Fruit fly (Drosophila melanogaster) whole organism, embryonic: ENCODE results near the gene CG2129.
A peak's percentile ranks its signal among the peaks of the same experiment; 100 is the strongest.

ENCODE experiments used
- Bteb2 ChIP-seq: fragments of 200-800 bp; sonication (Bioruptor generic); optimal IDR thresholded peaks from 2 replicates; lab custom pipeline; 2016; ENCODE audit warnings: missing biosample characterization, missing genetic modification characterization
- CG10274 ChIP-seq: fragments of 200-800 bp; sonication (Bioruptor generic); optimal IDR thresholded peaks from 3 replicates; lab custom pipeline; 2017; ENCODE audit warnings: missing biosample characterization, mild to moderate bottlenecking, missing genetic modification characterization
- CG11085 ChIP-seq: fragments of 200-800 bp; sonication (Bioruptor generic); IDR thresholded peaks from 2 replicates; pipeline ENCODE4 v1.3.6; 2022; ENCODE audit warnings: missing biosample characterization, missing genetic modification characterization
- CG11093 ChIP-seq: fragments of 200-800 bp; sonication (Bioruptor generic); IDR thresholded peaks from 3 replicates; pipeline ENCODE4 v1.3.6; 2022; ENCODE audit warnings: missing biosample characterization, missing genetic modification characterization
- CG12071 ChIP-seq: fragments of 200-800 bp; sonication (Bioruptor generic); optimal IDR thresholded peaks from 3 replicates; lab custom pipeline; 2018; ENCODE audit warnings: missing biosample characterization, mild to moderate bottlenecking, missing genetic modification characterization
- CG12391 ChIP-seq: fragments of 200-800 bp; sonication (Bioruptor generic); optimal IDR thresholded peaks from 3 replicates; lab custom pipeline; 2018; ENCODE audit warnings: missing biosample characterization, mild to moderate bottlenecking, missing genetic modification characterization, moderate library complexity
- CG12769 ChIP-seq: fragments of 200-800 bp; sonication (Bioruptor generic); optimal IDR thresholded peaks from 2 replicates; lab custom pipeline; 2019; ENCODE audit warnings: missing biosample characterization, mild to moderate bottlenecking, missing genetic modification characterization, moderate library complexity
- CG13296 ChIP-seq: fragments of 200-800 bp; sonication (Bioruptor generic); optimal IDR thresholded peaks from 3 replicates; lab custom pipeline; 2018; ENCODE audit warnings: missing biosample characterization, mild to moderate bottlenecking, missing genetic modification characterization
- CG14050 ChIP-seq: fragments of 200-800 bp; sonication (Bioruptor generic); IDR thresholded peaks from 3 replicates; pipeline ENCODE4 v1.3.6; 2022; ENCODE audit warnings: missing biosample characterization, missing genetic modification characterization
- CG14965 ChIP-seq: fragments of 200-800 bp; sonication (Bioruptor generic); optimal IDR thresholded peaks from 2 replicates; lab custom pipeline; 2016; ENCODE audit warnings: missing biosample characterization, missing genetic modification characterization, borderline replicate concordance
- CG32772 ChIP-seq: fragments of 200-800 bp; sonication (Bioruptor generic); IDR thresholded peaks from 2 replicates; pipeline ENCODE4 v1.3.6; 2022; ENCODE audit warnings: missing biosample characterization, missing genetic modification characterization
- CG4424 ChIP-seq: fragments of 200-800 bp; sonication (Bioruptor generic); optimal IDR thresholded peaks from 3 replicates; lab custom pipeline; 2016; ENCODE audit warnings: missing biosample characterization, missing genetic modification characterization
- CG6175 ChIP-seq: fragments of 200-800 bp; sonication (Bioruptor generic); IDR thresholded peaks from 3 replicates; pipeline ENCODE4 v1.3.6; 2022; ENCODE audit warnings: missing biosample characterization, missing genetic modification characterization
- CG6254 ChIP-seq: fragments of 200-800 bp; sonication (Bioruptor generic); optimal IDR thresholded peaks from 3 replicates; lab custom pipeline; 2017; ENCODE audit warnings: mild to moderate bottlenecking, missing biosample characterization, missing genetic modification reagents, missing genetic modification characterization
- CG8388 ChIP-seq: fragments of 200-800 bp; sonication (Bioruptor generic); optimal IDR thresholded peaks from 2 replicates; lab custom pipeline; 2019; ENCODE audit warnings: missing biosample characterization, mild to moderate bottlenecking, missing genetic modification characterization, moderate library complexity
- CG9727 ChIP-seq: fragments of 200-800 bp; sonication (Bioruptor generic); optimal IDR thresholded peaks from 3 replicates; lab custom pipeline; 2017; ENCODE audit warnings: missing biosample characterization, mild to moderate bottlenecking, missing genetic modification characterization
- CG9876 ChIP-seq: fragments of 200-800 bp; sonication (Bioruptor generic); optimal IDR thresholded peaks from 2 replicates; lab custom pipeline; 2016; ENCODE audit warnings: missing biosample characterization, missing genetic modification characterization
- Doc3 ChIP-seq: fragments of 200-800 bp; sonication (Bioruptor generic); IDR thresholded peaks from 3 replicates; pipeline ENCODE4 v1.3.6; 2022; ENCODE audit warnings: missing biosample characterization, missing genetic modification characterization; ENCODE audit not compliant: partially characterized antibody
- HmgD ChIP-seq: fragments of 200-800 bp; sonication (Bioruptor generic); optimal IDR thresholded peaks from 3 replicates; lab custom pipeline; 2016; ENCODE audit warnings: missing biosample characterization, missing genetic modification characterization
- Hmx ChIP-seq: fragments of 200-800 bp; sonication (Bioruptor generic); optimal IDR thresholded peaks from 2 replicates; lab custom pipeline; 2016; ENCODE audit warnings: missing biosample characterization, missing genetic modification characterization
- Kr ChIP-seq: fragments of 200-800 bp; sonication (Bioruptor generic); optimal IDR thresholded peaks from 2 replicates; lab custom pipeline; 2017; ENCODE audit warnings: missing biosample characterization, mild to moderate bottlenecking, missing genetic modification characterization
- Mrtf ChIP-seq: fragments of 200-800 bp; sonication (Bioruptor generic); IDR thresholded peaks from 3 replicates; pipeline ENCODE4 v1.3.6; 2022; ENCODE audit warnings: missing biosample characterization, missing genetic modification characterization
- NC2β ChIP-seq: fragments of 200-800 bp; sonication (Bioruptor generic); optimal IDR thresholded peaks from 2 replicates; lab custom pipeline; 2016; ENCODE audit warnings: missing biosample characterization, missing genetic modification characterization
- Neu2 ChIP-seq: fragments of 200-800 bp; sonication (Bioruptor generic); optimal IDR thresholded peaks from 3 replicates; lab custom pipeline; 2016; ENCODE audit warnings: missing biosample characterization, missing genetic modification characterization, borderline replicate concordance
- PHDP ChIP-seq: fragments of 200-800 bp; sonication (Bioruptor generic); optimal IDR thresholded peaks from 3 replicates; lab custom pipeline; 2018; ENCODE audit warnings: missing biosample characterization, mild to moderate bottlenecking, missing genetic modification characterization, moderate library complexity
- Pdp1 ChIP-seq, 2 experiments: fragments of 200-800 bp; sonication (Bioruptor generic); optimal IDR thresholded peaks; 3 replicates each; lab custom pipeline; 2016; ENCODE audit warnings: missing biosample characterization in 2 of 2, missing genetic modification characterization in 2 of 2, mild to moderate bottlenecking in 1 of 2, moderate library complexity in 1 of 2
- Poxn ChIP-seq: fragments of 200-800 bp; sonication (Bioruptor generic); IDR thresholded peaks from 2 replicates; pipeline ENCODE4 v1.3.6; 2022; ENCODE audit warnings: missing biosample characterization, missing genetic modification characterization
- Ravus ChIP-seq: fragments of 200-800 bp; sonication (Bioruptor generic); IDR thresholded peaks from 2 replicates; pipeline ENCODE4 v1.3.6; 2022; ENCODE audit warnings: missing biosample characterization, missing genetic modification characterization
- Rfx ChIP-seq: fragments of 200-800 bp; sonication (Bioruptor generic); IDR thresholded peaks from 2 replicates; pipeline ENCODE4 v1.3.6; 2022; ENCODE audit warnings: missing biosample characterization, missing genetic modification characterization
- ase ChIP-seq: fragments of 200-800 bp; sonication (Bioruptor generic); IDR thresholded peaks from 3 replicates; pipeline ENCODE4 v1.3.6; 2022; ENCODE audit warnings: missing biosample characterization, missing genetic modification characterization
- ash1 ChIP-seq: fragments of 200-800 bp; sonication (Bioruptor generic); optimal IDR thresholded peaks from 2 replicates; lab custom pipeline; 2018; ENCODE audit warnings: missing biosample characterization, mild to moderate bottlenecking, missing genetic modification characterization
- bigmax ChIP-seq: fragments of 200-800 bp; sonication (Bioruptor generic); optimal IDR thresholded peaks from 2 replicates; lab custom pipeline; 2018; ENCODE audit warnings: missing biosample characterization, mild to moderate bottlenecking, missing genetic modification characterization
- da ChIP-seq: fragments of 200-800 bp; sonication (Bioruptor generic); optimal IDR thresholded peaks from 2 replicates; lab custom pipeline; 2016; ENCODE audit warnings: missing biosample characterization, missing genetic modification characterization
- danr ChIP-seq: fragments of 200-800 bp; sonication (Bioruptor generic); IDR thresholded peaks from 2 replicates; pipeline ENCODE4 v1.3.6; 2022; ENCODE audit warnings: missing biosample characterization, missing genetic modification characterization
- dpn ChIP-seq, 2 experiments: fragments of 200-800 bp; sonication (Bioruptor generic); optimal IDR thresholded peaks; 3 replicates each; lab custom pipeline; 2016; ENCODE audit warnings: missing biosample characterization in 2 of 2, missing genetic modification characterization in 2 of 2
- exex ChIP-seq: fragments of 200-800 bp; sonication (Bioruptor generic); optimal IDR thresholded peaks from 4 replicates; lab custom pipeline; 2018; ENCODE audit warnings: missing biosample characterization, mild to moderate bottlenecking, missing genetic modification characterization, moderate library complexity
- eyg ChIP-seq: fragments of 200-800 bp; sonication (Bioruptor generic); optimal IDR thresholded peaks from 3 replicates; lab custom pipeline; 2016; ENCODE audit warnings: missing biosample characterization, missing genetic modification characterization
- fd3F ChIP-seq: fragments of 200-800 bp; sonication (Bioruptor generic); optimal IDR thresholded peaks from 2 replicates; lab custom pipeline; 2018; ENCODE audit warnings: missing biosample characterization, mild to moderate bottlenecking, missing genetic modification characterization, moderate library complexity
- fd96Cb ChIP-seq: fragments of 200-800 bp; sonication (Bioruptor generic); optimal IDR thresholded peaks from 2 replicates; lab custom pipeline; 2018; ENCODE audit warnings: missing biosample characterization, mild to moderate bottlenecking, missing genetic modification characterization, moderate library complexity
- gcm2 ChIP-seq: fragments of 200-800 bp; sonication (Bioruptor generic); optimal IDR thresholded peaks from 2 replicates; lab custom pipeline; 2016; ENCODE audit warnings: missing biosample characterization, missing genetic modification characterization
- her ChIP-seq: fragments of 200-800 bp; sonication (Bioruptor generic); optimal IDR thresholded peaks from 2 replicates; lab custom pipeline; 2016; ENCODE audit warnings: missing biosample characterization, missing genetic modification characterization
- jumu ChIP-seq: fragments of 200-800 bp; sonication (Bioruptor generic); optimal IDR thresholded peaks from 3 replicates; lab custom pipeline; 2016; ENCODE audit warnings: missing biosample characterization, missing genetic modification characterization
- kah ChIP-seq: fragments of 200-800 bp; sonication (Bioruptor generic); optimal IDR thresholded peaks from 2 replicates; lab custom pipeline; 2018; ENCODE audit warnings: missing biosample characterization, mild to moderate bottlenecking, missing genetic modification characterization
- knrl ChIP-seq: fragments of 200-800 bp; sonication (Bioruptor generic); IDR thresholded peaks from 3 replicates; pipeline ENCODE4 v1.3.6; 2022; ENCODE audit warnings: missing biosample characterization, missing genetic modification characterization; ENCODE audit not compliant: partially characterized antibody
- lola ChIP-seq, 3 experiments: fragments of >200 bp in 2 of 3; fragments of 200-800 bp in 1 of 3; sonication (Bioruptor generic) in 1 of 3; optimal IDR thresholded peaks; 2 replicates each; lab custom pipeline; 2017 to 2019; ENCODE audit warnings: missing biosample characterization in 3 of 3, missing genetic modification characterization in 3 of 3, mild to moderate bottlenecking in 1 of 3, moderate library complexity in 1 of 3
- nmo ChIP-seq: fragments of 200-800 bp; sonication (Bioruptor generic); optimal IDR thresholded peaks from 2 replicates; lab custom pipeline; 2018; ENCODE audit warnings: missing biosample characterization, mild to moderate bottlenecking, missing genetic modification characterization, moderate library complexity
- pb ChIP-seq: fragments of 200-800 bp; sonication (Bioruptor generic); optimal IDR thresholded peaks from 3 replicates; lab custom pipeline; 2016; ENCODE audit warnings: missing biosample characterization, missing genetic modification characterization
- pnt ChIP-seq: fragments of 200-800 bp; sonication (Bioruptor generic); optimal IDR thresholded peaks from 3 replicates; lab custom pipeline; 2016; ENCODE audit warnings: missing biosample characterization, missing genetic modification characterization
- row ChIP-seq: fragments of 200-800 bp; sonication (Bioruptor generic); IDR thresholded peaks from 3 replicates; pipeline ENCODE4 v1.3.6; 2022; ENCODE audit warnings: missing biosample characterization, missing genetic modification characterization
- so ChIP-seq: fragments of 200-800 bp; sonication (Bioruptor generic); IDR thresholded peaks from 3 replicates; pipeline ENCODE4 v1.3.6; 2022; ENCODE audit warnings: missing biosample characterization, missing genetic modification characterization
- tin ChIP-seq: fragments of 200-800 bp; sonication (Bioruptor generic); optimal IDR thresholded peaks from 3 replicates; lab custom pipeline; 2016; ENCODE audit warnings: missing biosample characterization, missing genetic modification characterization

CG2129 gene

DNA sequence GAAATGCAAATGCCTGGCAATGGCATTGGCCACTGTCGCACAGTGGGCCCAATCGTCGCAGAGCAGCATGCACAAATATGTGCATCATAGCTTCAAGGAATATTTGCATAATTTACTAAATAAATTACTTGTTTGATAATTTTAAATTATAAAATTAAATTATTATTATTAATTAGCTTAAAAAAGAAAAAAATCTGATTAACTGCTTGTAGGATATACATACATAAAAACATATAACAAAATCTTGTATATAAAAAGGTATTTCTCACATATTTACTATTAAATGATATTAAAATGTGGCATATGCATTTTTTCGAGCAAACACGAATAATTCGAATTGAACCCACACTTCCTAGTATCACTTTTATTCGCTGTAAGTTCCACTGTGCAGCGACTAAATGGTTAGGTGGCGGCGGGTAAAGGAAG is 20.4 kb upstream of the CG2129 start (continued):
- no peak for TF ChIP-seq Bteb2 (GFP tag; lab: Kevin White, UChicago)
- peak in 1 of 3 experiments; percentile 60 for TF ChIP-seq lola (GFP tag; optimal IDR thresholded peaks at IDR 0.05; lab: Kevin White, UChicago)
- no peak for TF ChIP-seq HmgD (GFP tag; lab: Kevin White, UChicago)
- no peak for TF ChIP-seq CG14050 (GFP tag; lab: Robert Waterston, UW)
- no peak for TF ChIP-seq Pdp1 (GFP tag; optimal IDR thresholded peaks at IDR 0.05; lab: Kevin White, UChicago)
- TF ChIP-seq knrl (GFP tag; lab: Robert Waterston, UW) = no peak
- TF ChIP-seq Mrtf (GFP tag; lab: Robert Waterston, UW) = no peak
- no peak for TF ChIP-seq ash1 (GFP tag; lab: Kevin White, UChicago)
- TF ChIP-seq PHDP = peak; percentile 40
- TF ChIP-seq CG14965 = no peak
- no peak for TF ChIP-seq Neu2 (GFP tag; lab: Kevin White, UChicago)
- peak; percentile 28 for TF ChIP-seq CG13296 (GFP tag; lab: Kevin White, UChicago)
- no peak for TF ChIP-seq Ravus (GFP tag; lab: Robert Waterston, UW)
- TF ChIP-seq row (GFP tag; lab: Robert Waterston, UW) = peak; percentile 39; the same call in 2 of the 3 replicates
- TF ChIP-seq CG4424 (GFP tag; lab: Kevin White, UChicago) = peak; percentile 63
- no peak for TF ChIP-seq NC2β (GFP tag; lab: Kevin White, UChicago)
- TF ChIP-seq dpn (GFP tag; optimal IDR thresholded peaks at IDR 0.05; lab: Kevin White, UChicago) = peak in 1 of 2 experiments; percentile 32
- TF ChIP-seq CG6175 (GFP tag; lab: Robert Waterston, UW) = no peak
- TF ChIP-seq Doc3 (GFP tag; lab: Robert Waterston, UW) = no peak
- no peak for TF ChIP-seq CG11085 (GFP tag; lab: Robert Waterston, UW)
- no peak for TF ChIP-seq Kr (GFP tag; lab: Kevin White, UChicago)
- peak; percentile 53 for TF ChIP-seq fd96Cb
- TF ChIP-seq CG8388 = peak; percentile 62
- no peak for TF ChIP-seq danr (GFP tag; lab: Robert Waterston, UW)
- no peak for TF ChIP-seq fd3F
- no peak for TF ChIP-seq so (GFP tag; lab: Robert Waterston, UW)
- no peak for TF ChIP-seq da (GFP tag; lab: Kevin White, UChicago)
- TF ChIP-seq nmo (GFP tag; lab: Kevin White, UChicago) = peak; percentile 81
- TF ChIP-seq CG6254 (GFP tag; lab: Kevin White, UChicago) = peak; percentile 59
- peak; percentile 53 for TF ChIP-seq CG9727
- TF ChIP-seq eyg (GFP tag; lab: Kevin White, UChicago) = no peak
- TF ChIP-seq kah (GFP tag; lab: Kevin White, UChicago) = peak; percentile 30
- TF ChIP-seq CG12769 = no peak
- no peak for TF ChIP-seq her (GFP tag; lab: Kevin White, UChicago)
- TF ChIP-seq CG32772 (GFP tag; lab: Robert Waterston, UW) = 0 out of 2 replicates have a peak, but pooled peaks have one; percentile 32
- TF ChIP-seq ase (GFP tag; lab: Robert Waterston, UW) = no peak
- no peak for TF ChIP-seq Poxn
- TF ChIP-seq CG9876 = no peak
- TF ChIP-seq CG12391 (tag; lab: Kevin White, UChicago) = peak; percentile 49
- TF ChIP-seq bigmax (GFP tag; lab: Kevin White, UChicago) = no peak
- no peak for TF ChIP-seq gcm2 (GFP tag; lab: Kevin White, UChicago)
- no peak for TF ChIP-seq Rfx
- TF ChIP-seq CG11093 (GFP tag; lab: Robert Waterston, UW) = no peak
- no peak for TF ChIP-seq Hmx (GFP tag; lab: Kevin White, UChicago)
- no peak for TF ChIP-seq jumu (GFP tag; lab: Kevin White, UChicago)
- no peak for TF ChIP-seq exex (tag; lab: Kevin White, UChicago)
- peak; percentile 49 for TF ChIP-seq tin
- TF ChIP-seq CG12071 (GFP tag; lab: Kevin White, UChicago) = no peak
- TF ChIP-seq pb (GFP tag; lab: Kevin White, UChicago) = no peak
- TF ChIP-seq pnt (GFP tag; lab: Kevin White, UChicago) = no peak
- TF ChIP-seq CG10274 = no peak
